Worm (Caenorhabditis elegans): Measurements from ENCODE around the gene vha-9.

The vha-9 gene

ce11 chrII:10346075-10346474 is 42.6 kb upstream of the vha-9 start, which contains the start of gene C07E3.10:
TSS of gene C07E3.10 (plus strand) at chrII:10346375.
- no peak for TF ChIP-seq cebp-1 (GFP tag; IDR thresholded peaks at IDR 0.05)
- TF ChIP-seq cebp-1 (tag; optimal IDR thresholded peaks at IDR 0.05), result peak; percentile 53
- peak; percentile 37; the same call in 1 of the 2 replicates for TF ChIP-seq madf-6 (GFP tag; IDR thresholded peaks at IDR 0.05)
- TF ChIP-seq F39B2.1 (GFP tag; IDR thresholded peaks at IDR 0.05), result no peak

ce11 chrII:10345012-10345411 is 41.5 kb upstream of the vha-9 start, which contains the start of gene pro-2:
TSS of gene pro-2 (minus strand) at chrII:10345112.
- TF ChIP-seq mel-28 (tag; optimal IDR thresholded peaks at IDR 0.05; ENCODE audit: borderline replicate concordance), result no peak
- TF ChIP-seq ZK185.1 (tag; optimal IDR thresholded peaks at IDR 0.05; ENCODE audit: poor library complexity, severe bottlenecking), result no peak
- TF ChIP-seq snpc-3.4 (tag; optimal IDR thresholded peaks at IDR 0.05), result no peak

ce11 chrII:10329754-10330153 is 26.2 kb upstream of the vha-9 start:
- TF ChIP-seq attf-5 (GFP tag; optimal IDR thresholded peaks at IDR 0.05), result no peak
- no peak for TF ChIP-seq hrde-1 (tag; optimal IDR thresholded peaks at IDR 0.05; ENCODE audit: borderline replicate concordance)
- no peak for TF ChIP-seq madf-6 (GFP tag; IDR thresholded peaks at IDR 0.05)
- no peak for TF ChIP-seq ets-4 (GFP tag; optimal IDR thresholded peaks at IDR 0.05)
- TF ChIP-seq rpc-1 (optimal IDR thresholded peaks at IDR 0.05), result no peak
- TF ChIP-seq rpc-1 (tag; optimal IDR thresholded peaks at IDR 0.05), result no peak
- no peak for TF ChIP-seq B0261.1 (tag; optimal IDR thresholded peaks at IDR 0.05)
- no peak for TF ChIP-seq egl-44 (GFP tag; IDR thresholded peaks at IDR 0.05)
- TF ChIP-seq somi-1 (GFP tag; optimal IDR thresholded peaks at IDR 0.05), result no peak
- TF ChIP-seq rcor-1 (GFP tag; IDR thresholded peaks at IDR 0.05), result no peak
- no peak for TF ChIP-seq C17E4.6 (GFP tag; IDR thresholded peaks at IDR 0.05)
- TF ChIP-seq nhr-179 (tag; optimal IDR thresholded peaks at IDR 0.05), result no peak
- TF ChIP-seq K11D2.4 (GFP tag; IDR thresholded peaks at IDR 0.05), result no peak
- TF ChIP-seq tbp1 (GFP tag; optimal IDR thresholded peaks at IDR 0.05), result no peak
- TF ChIP-seq hsf-1 (GFP tag; IDR thresholded peaks at IDR 0.05), result no peak
- no peak for TF ChIP-seq chd-7 (tag; optimal IDR thresholded peaks at IDR 0.05)

- TF ChIP-seq madf-3 (GFP tag; IDR thresholded peaks at IDR 0.05) (no peak), snpc-3.4 (tag; optimal IDR thresholded peaks at IDR 0.05) (no peak), ekl-4 (GFP tag; IDR thresholded peaks at IDR 0.05) (no peak), ztf-28 (GFP tag; IDR thresholded peaks at IDR 0.05) (no peak), egrh-3 (GFP tag; IDR thresholded peaks at IDR 0.05) (peak; percentile 76; the same call in 1 of the 2 replicates), akir-1 (GFP tag; optimal IDR thresholded peaks at IDR 0.05) (no peak), nfyb-1 (GFP tag; IDR thresholded peaks at IDR 0.05) (no peak), B0035.1 (tag; optimal IDR thresholded peaks at IDR 0.05) (no peak), xnd-1 (tag; optimal IDR thresholded peaks at IDR 0.05) (no peak), lin-35 (GFP tag; optimal IDR thresholded peaks at IDR 0.05) (no peak), zfh-2 (GFP tag; conservative IDR thresholded peaks at IDR 0.05) (peak; percentile 87), pha-4 (tag; optimal IDR thresholded peaks at IDR 0.05) (no peak)
Observed at ce11 chrII:10325615-10326232, 22.2 kb upstream of the vha-9 start, which contains the start of gene appg-1. TSS of gene appg-1 (plus strand) at chrII:10326041.
